Fruit fly (Drosophila melanogaster) whole organism, embryonic: ENCODE results near the gene Cyp4ac1.

ENCODE experiments used
- CG10147 ChIP-seq: fragments of 200-800 bp; sonication (Bioruptor generic); optimal IDR thresholded peaks from 2 replicates; lab custom pipeline; 2019; ENCODE audit warnings: missing biosample characterization, mild to moderate bottlenecking, missing genetic modification characterization, moderate library complexity
- CG11085 ChIP-seq: fragments of 200-800 bp; sonication (Bioruptor generic); IDR thresholded peaks from 2 replicates; pipeline ENCODE4 v1.3.6; 2022; ENCODE audit warnings: missing biosample characterization, missing genetic modification characterization
- CG11247 ChIP-seq: fragments of 200-800 bp; sonication (Bioruptor generic); IDR thresholded peaks from 2 replicates; pipeline ENCODE4 v1.3.6; 2022; ENCODE audit warnings: missing biosample characterization, missing genetic modification characterization
- CG11504 ChIP-seq: fragments of 200-800 bp; sonication (Bioruptor generic); optimal IDR thresholded peaks from 3 replicates; lab custom pipeline; 2019; ENCODE audit warnings: missing biosample characterization, mild to moderate bottlenecking, missing genetic modification characterization, moderate library complexity
- CG12071 ChIP-seq: fragments of 200-800 bp; sonication (Bioruptor generic); optimal IDR thresholded peaks from 3 replicates; lab custom pipeline; 2018; ENCODE audit warnings: missing biosample characterization, mild to moderate bottlenecking, missing genetic modification characterization
- CG1233 ChIP-seq: fragments of 200-800 bp; sonication (Bioruptor generic); optimal IDR thresholded peaks from 4 replicates; lab custom pipeline; 2018; ENCODE audit warnings: missing biosample characterization, mild to moderate bottlenecking, missing genetic modification characterization
- CG12744 ChIP-seq: fragments of 200-800 bp; sonication (Bioruptor generic); optimal IDR thresholded peaks from 2 replicates; lab custom pipeline; 2016; ENCODE audit warnings: missing biosample characterization, missing genetic modification characterization
- CG13287 ChIP-seq: fragments of 200-800 bp; sonication (Bioruptor generic); IDR thresholded peaks from 2 replicates; pipeline ENCODE4 v1.3.6; 2022; ENCODE audit warnings: missing biosample characterization, missing genetic modification characterization; ENCODE audit not compliant: partially characterized antibody
- CG13894 ChIP-seq: fragments of 200-800 bp; sonication (Bioruptor generic); optimal IDR thresholded peaks from 3 replicates; lab custom pipeline; 2018; ENCODE audit warnings: missing biosample characterization, mild to moderate bottlenecking, missing genetic modification characterization, moderate library complexity
- CG14860 ChIP-seq: fragments of 200-800 bp; sonication (Bioruptor generic); IDR thresholded peaks from 3 replicates; pipeline ENCODE4 v1.3.6; 2022; ENCODE audit warnings: missing biosample characterization, missing genetic modification characterization; ENCODE audit not compliant: partially characterized antibody
- CG17829 ChIP-seq: fragments of 200-800 bp; optimal IDR thresholded peaks from 2 replicates; lab custom pipeline; 2019; ENCODE audit warnings: missing biosample characterization, mild to moderate bottlenecking, missing genetic modification characterization, moderate library complexity
- CG18599 ChIP-seq: fragments of 200-800 bp; sonication (Bioruptor generic); optimal IDR thresholded peaks from 3 replicates; lab custom pipeline; 2017; ENCODE audit warnings: missing biosample characterization, missing genetic modification characterization, mild to moderate bottlenecking, moderate library complexity, missing genetic modification reagents
- CG30020 ChIP-seq: fragments of 200-800 bp; optimal IDR thresholded peaks from 2 replicates; lab custom pipeline; 2019; ENCODE audit warnings: missing biosample characterization, mild to moderate bottlenecking, missing genetic modification characterization, moderate library complexity
- CG3726 ChIP-seq: fragments of 200-800 bp; sonication (Bioruptor generic); IDR thresholded peaks from 3 replicates; pipeline ENCODE4, ENCODE4 v1.3.6; 2022; ENCODE audit warnings: missing biosample characterization, missing genetic modification characterization
- CG4360 ChIP-seq: fragments of 200-800 bp; sonication (Bioruptor generic); IDR thresholded peaks from 2 replicates; pipeline ENCODE4 v1.3.6; 2022; ENCODE audit warnings: missing biosample characterization, missing genetic modification characterization
- CG4404 ChIP-seq: fragments of 200-800 bp; sonication (Bioruptor generic); IDR thresholded peaks from 2 replicates; pipeline ENCODE4 v1.3.6; 2022; ENCODE audit warnings: missing biosample characterization, missing genetic modification characterization
- CG4854 ChIP-seq: fragments of 200-800 bp; sonication (Bioruptor generic); optimal IDR thresholded peaks from 2 replicates; lab custom pipeline; 2016; ENCODE audit warnings: missing biosample characterization, missing genetic modification characterization, inconsistent platforms
- CG6254 ChIP-seq: fragments of 200-800 bp; sonication (Bioruptor generic); optimal IDR thresholded peaks from 3 replicates; lab custom pipeline; 2017; ENCODE audit warnings: mild to moderate bottlenecking, missing biosample characterization, missing genetic modification reagents, missing genetic modification characterization
- CG6813 ChIP-seq: fragments of 200-800 bp; sonication (Bioruptor generic); optimal IDR thresholded peaks from 2 replicates; lab custom pipeline; 2017; ENCODE audit warnings: missing biosample characterization, missing genetic modification characterization, mild to moderate bottlenecking, moderate library complexity, missing genetic modification reagents
- CG8924 ChIP-seq: fragments of 200-800 bp; optimal IDR thresholded peaks from 3 replicates; lab custom pipeline; 2019; ENCODE audit warnings: missing biosample characterization, mild to moderate bottlenecking, missing genetic modification characterization, moderate library complexity
- CG9932 ChIP-seq: fragments of 200-800 bp; sonication (Bioruptor generic); IDR thresholded peaks from 2 replicates; pipeline ENCODE4 v1.3.6; 2022; ENCODE audit warnings: missing biosample characterization, missing genetic modification characterization
- CkIIα-i1 ChIP-seq: fragments of 200-800 bp; sonication (Bioruptor generic); IDR thresholded peaks from 2 replicates; pipeline ENCODE4 v1.3.6; 2022; ENCODE audit warnings: missing biosample characterization, missing genetic modification characterization
- D ChIP-seq, 2 experiments: fragments of 200-800 bp in 1 of 2; fragments of >200 bp in 1 of 2; sonication (Bioruptor generic) in 1 of 2; optimal IDR thresholded peaks; 2 replicates in 1 of 2; 3 replicates in 1 of 2; lab custom pipeline; 2017; ENCODE audit warnings: mild to moderate bottlenecking in 1 of 2, missing biosample characterization in 1 of 2, missing genetic modification characterization in 1 of 2, missing genetic modification reagents in 1 of 2
- Dip3 ChIP-seq: fragments of 200-800 bp; sonication (Bioruptor generic); optimal IDR thresholded peaks from 3 replicates; lab custom pipeline; 2016; ENCODE audit warnings: missing biosample characterization, missing genetic modification characterization
- Dp ChIP-seq: fragments of 200-800 bp; sonication (Bioruptor generic); optimal IDR thresholded peaks from 2 replicates; lab custom pipeline; 2018; ENCODE audit warnings: missing biosample characterization, mild to moderate bottlenecking, missing genetic modification characterization, moderate library complexity
- Fer2 ChIP-seq: fragments of 200-800 bp; sonication (Bioruptor generic); optimal IDR thresholded peaks from 2 replicates; lab custom pipeline; 2018; ENCODE audit warnings: missing biosample characterization, mild to moderate bottlenecking, missing genetic modification characterization, moderate library complexity
- HLH54F ChIP-seq: fragments of 200-800 bp; sonication (Bioruptor generic); optimal IDR thresholded peaks from 3 replicates; lab custom pipeline; 2016; ENCODE audit warnings: missing biosample characterization, missing genetic modification characterization
- Nf-YB ChIP-seq: fragments of 200-800 bp; sonication (Bioruptor generic); optimal IDR thresholded peaks from 3 replicates; lab custom pipeline; 2019; ENCODE audit warnings: missing biosample characterization, mild to moderate bottlenecking, missing genetic modification characterization, moderate library complexity
- Side ChIP-seq: fragments of 200-800 bp; sonication (Bioruptor generic); optimal IDR thresholded peaks from 2 replicates; lab custom pipeline; 2016; ENCODE audit warnings: missing biosample characterization, missing genetic modification characterization
- Sox102F ChIP-seq: fragments of 200-800 bp; sonication (Bioruptor generic); optimal IDR thresholded peaks from 2 replicates; lab custom pipeline; 2018; ENCODE audit warnings: missing biosample characterization, mild to moderate bottlenecking, missing genetic modification characterization, moderate library complexity
- ac ChIP-seq: fragments of 200-800 bp; sonication (Bioruptor generic); optimal IDR thresholded peaks from 3 replicates; lab custom pipeline; 2017; ENCODE audit warnings: missing biosample characterization, mild to moderate bottlenecking, missing genetic modification characterization
- ato ChIP-seq: fragments of 200-800 bp; sonication (Bioruptor generic); IDR thresholded peaks from 2 replicates; pipeline ENCODE4 v1.3.6; 2022; ENCODE audit warnings: missing biosample characterization, missing genetic modification characterization; ENCODE audit not compliant: partially characterized antibody
- bbx ChIP-seq: fragments of 200-800 bp; sonication (Bioruptor generic); IDR thresholded peaks from 2 replicates; pipeline ENCODE4 v1.3.6; 2022; ENCODE audit warnings: missing biosample characterization, missing genetic modification characterization; ENCODE audit not compliant: partially characterized antibody
- gce ChIP-seq: fragments of 200-800 bp; sonication (Bioruptor generic); IDR thresholded peaks from 3 replicates; pipeline ENCODE4 v1.3.6; 2022; ENCODE audit warnings: missing biosample characterization, missing genetic modification characterization
- gsb-n ChIP-seq: fragments of 200-800 bp; sonication (Bioruptor generic); optimal IDR thresholded peaks from 3 replicates; lab custom pipeline; 2018; ENCODE audit warnings: missing biosample characterization, mild to moderate bottlenecking, missing genetic modification characterization
- kay ChIP-seq: fragments of 200-800 bp; sonication (Bioruptor generic); optimal IDR thresholded peaks from 2 replicates; lab custom pipeline; 2016; ENCODE audit warnings: missing biosample characterization, missing genetic modification characterization
- luna ChIP-seq: fragments of 200-800 bp; sonication (Bioruptor generic); optimal IDR thresholded peaks from 2 replicates; lab custom pipeline; 2016; ENCODE audit warnings: missing biosample characterization, missing genetic modification characterization
- mld ChIP-seq: fragments of 200-800 bp; sonication (Bioruptor generic); IDR thresholded peaks from 3 replicates; pipeline ENCODE4 v1.3.6; 2022; ENCODE audit warnings: missing biosample characterization, missing genetic modification characterization; ENCODE audit not compliant: partially characterized antibody
- peb ChIP-seq: fragments of 200-800 bp; sonication (Bioruptor generic); IDR thresholded peaks from 2 replicates; pipeline ENCODE4 v1.3.6; 2022; ENCODE audit warnings: missing biosample characterization, missing genetic modification characterization
- pfk ChIP-seq: fragments of 200-800 bp; sonication (Bioruptor generic); optimal IDR thresholded peaks from 2 replicates; lab custom pipeline; 2018; ENCODE audit warnings: missing biosample characterization, mild to moderate bottlenecking, missing genetic modification characterization, moderate library complexity
- sens ChIP-seq: fragments of 200-800 bp; sonication (Bioruptor generic); peaks from one replicate; lab custom pipeline; 2016; ENCODE audit warnings: missing biosample characterization, missing genetic modification characterization
- sens-2 ChIP-seq: fragments of 200-800 bp; sonication (Bioruptor generic); IDR thresholded peaks from 2 replicates; pipeline ENCODE4 v1.3.6; 2022; ENCODE audit warnings: missing biosample characterization, missing genetic modification characterization
- slou ChIP-seq: fragments of 200-800 bp; sonication (Bioruptor generic); optimal IDR thresholded peaks from 3 replicates; lab custom pipeline; 2016; ENCODE audit warnings: missing biosample characterization, missing genetic modification characterization
- sug ChIP-seq: fragments of 200-800 bp; optimal IDR thresholded peaks from 2 replicates; lab custom pipeline; 2019; ENCODE audit warnings: missing biosample characterization, mild to moderate bottlenecking, missing genetic modification characterization, moderate library complexity
- tap ChIP-seq: fragments of 200-800 bp; optimal IDR thresholded peaks from 3 replicates; lab custom pipeline; 2019; ENCODE audit warnings: missing biosample characterization, mild to moderate bottlenecking, missing genetic modification characterization, moderate library complexity
- wdn ChIP-seq: fragments of 200-800 bp; sonication (Bioruptor generic); IDR thresholded peaks from 2 replicates; pipeline ENCODE4 v1.3.6; 2022; ENCODE audit warnings: missing biosample characterization, missing genetic modification characterization
- wek ChIP-seq: fragments of 200-800 bp; sonication (Bioruptor generic); optimal IDR thresholded peaks from 3 replicates; lab custom pipeline; 2018; ENCODE audit warnings: missing biosample characterization, mild to moderate bottlenecking, missing genetic modification characterization, moderate library complexity
- zfh2 ChIP-seq: fragments of 200-800 bp; sonication (Bioruptor generic); optimal IDR thresholded peaks from 2 replicates; lab custom pipeline; 2016; ENCODE audit warnings: missing biosample characterization, missing genetic modification characterization

The Cyp4ac1 gene

dm6 chr2L:5232967-5233909 is 30.6 kb upstream of the Cyp4ac1 start (continued):
- peak; percentile 1 for TF ChIP-seq CG11504
- TF ChIP-seq CG4404, result no peak
- peak; percentile 33 for TF ChIP-seq sens (GFP tag; lab: Kevin White, UChicago)
- no peak for TF ChIP-seq ac
- no peak for TF ChIP-seq Fer2
- peak; percentile 10 for TF ChIP-seq CG6254 (GFP tag; lab: Kevin White, UChicago)
- TF ChIP-seq Dip3, result no peak
- no peak for TF ChIP-seq CG13287
- peak; percentile 15 for TF ChIP-seq CG13894 (tag; lab: Kevin White, UChicago)
- no peak for TF ChIP-seq CG6813
- TF ChIP-seq CG11085 (GFP tag; lab: Robert Waterston, UW), result no peak
- TF ChIP-seq Dp (GFP tag; lab: Kevin White, UChicago), result no peak
- TF ChIP-seq tap (tag; lab: Kevin White, UChicago), result no peak
- no peak for TF ChIP-seq CG3726 (GFP tag; lab: Robert Waterston, UW)
- no peak for TF ChIP-seq CG11247 (GFP tag; lab: Robert Waterston, UW)
- TF ChIP-seq Side (GFP tag; lab: Kevin White, UChicago), result peak; percentile 6
- TF ChIP-seq ato (GFP tag; lab: Robert Waterston, UW), result no peak
- peak; percentile 15 for TF ChIP-seq CG12071 (GFP tag; lab: Kevin White, UChicago)
- TF ChIP-seq D (optimal IDR thresholded peaks at IDR 0.05; lab: Kevin White, UChicago), result peak; percentile 56
- no peak for TF ChIP-seq D (GFP tag; optimal IDR thresholded peaks at IDR 0.05; lab: Kevin White, UChicago)
- 0 out of 2 replicates have a peak, but pooled peaks have one; percentile 7 for TF ChIP-seq sens-2
- TF ChIP-seq peb (GFP tag; lab: Robert Waterston, UW), result no peak
- TF ChIP-seq luna (GFP tag; lab: Kevin White, UChicago), result no peak
- TF ChIP-seq wek (GFP tag; lab: Kevin White, UChicago), result no peak
- TF ChIP-seq HLH54F (GFP tag; lab: Kevin White, UChicago), result no peak
- TF ChIP-seq gce (GFP tag; lab: Robert Waterston, UW), result no peak
- no peak for TF ChIP-seq slou
- no peak for TF ChIP-seq CG9932 (GFP tag; lab: Robert Waterston, UW)
- no peak for TF ChIP-seq wdn
- TF ChIP-seq CG30020, result no peak
- TF ChIP-seq CG4854, result no peak
- peak; percentile 26 for TF ChIP-seq CG10147 (GFP tag; lab: Kevin White, UChicago)
- peak; percentile 95 for TF ChIP-seq sug (tag; lab: Kevin White, UChicago)
- no peak for TF ChIP-seq Sox102F (GFP tag; lab: Kevin White, UChicago)
- no peak for TF ChIP-seq bbx (GFP tag; lab: Robert Waterston, UW)
- no peak for TF ChIP-seq zfh2 (GFP tag; lab: Kevin White, UChicago)
- no peak for TF ChIP-seq CG17829 (tag; lab: Kevin White, UChicago)
- peak; percentile 22 for TF ChIP-seq pfk (GFP tag; lab: Kevin White, UChicago)
- TF ChIP-seq CG12744 (GFP tag; lab: Kevin White, UChicago), result no peak
- no peak for TF ChIP-seq gsb-n (tag; lab: Kevin White, UChicago)
- TF ChIP-seq CkIIα-i1 (GFP tag; lab: Robert Waterston, UW), result no peak
- TF ChIP-seq CG18599 (GFP tag; lab: Kevin White, UChicago), result peak; percentile 47
- no peak for TF ChIP-seq CG4360 (GFP tag; lab: Robert Waterston, UW)
- TF ChIP-seq kay (GFP tag; lab: Kevin White, UChicago), result no peak
- no peak for TF ChIP-seq Nf-YB (GFP tag; lab: Kevin White, UChicago)
- TF ChIP-seq mld (GFP tag; lab: Robert Waterston, UW), result 0 out of 3 replicates have a peak, but pooled peaks have one; percentile 21
- TF ChIP-seq CG1233 (GFP tag; lab: Kevin White, UChicago), result no peak
- no peak for TF ChIP-seq CG8924 (tag; lab: Kevin White, UChicago)
- no peak for TF ChIP-seq CG14860 (GFP tag; lab: Robert Waterston, UW)
